Worm (Caenorhabditis elegans): ENCODE results near the gene D2023.1.

Gene D2023.1

ce11 chrV:11845492-11845891, 56.1 kb downstream of the D2023.1 start, which contains the start of gene hmp-1:
hmp-1 (plus strand) TSS chrV:11845871.
- TF ChIP-seq efl-1 (optimal IDR thresholded peaks at IDR 0.05): no peak
- TF ChIP-seq efl-1 (GFP tag; optimal IDR thresholded peaks at IDR 0.05 in 1 of 2): peak in 1 of 2 experiments; percentile 38
- no peak for TF ChIP-seq nhr-85 (tag)

DNA sequence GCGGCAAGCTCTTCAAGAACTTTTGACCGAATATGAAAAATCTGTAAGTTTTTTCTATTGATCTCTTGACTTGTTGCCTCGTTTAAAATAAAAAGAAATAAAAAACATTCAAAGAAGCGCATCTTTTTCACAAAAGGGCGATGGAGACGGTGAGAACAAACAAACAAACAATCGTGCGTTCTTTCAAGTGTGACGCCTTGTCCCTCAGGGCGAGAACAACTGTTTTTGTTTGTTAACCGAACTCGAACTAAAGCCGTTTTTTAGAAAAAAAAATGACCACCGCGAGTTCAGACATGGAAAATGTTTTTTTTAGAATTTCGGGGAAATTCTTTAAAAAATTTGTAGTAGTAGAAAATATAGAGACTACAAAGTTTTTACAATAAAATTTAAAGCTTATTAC, 57.6 kb downstream of the D2023.1 start:
- TF ChIP-seq sox-4 (tag; optimal IDR thresholded peaks at IDR 0.05) (no peak), lin-14 (GFP tag; optimal IDR thresholded peaks at IDR 0.05) (no peak), unc-130 (tag; optimal IDR thresholded peaks at IDR 0.05) (no peak), aly-2 (tag; optimal IDR thresholded peaks at IDR 0.05) (no peak), ztf-4 (tag; optimal IDR thresholded peaks at IDR 0.05) (no peak), alr-1 (tag; optimal IDR thresholded peaks at IDR 0.05; ENCODE audit: borderline replicate concordance) (no peak), nhr-84 (tag; optimal IDR thresholded peaks at IDR 0.05) (no peak), pax-3 (tag; optimal IDR thresholded peaks at IDR 0.05) (no peak), mab-9 (GFP tag; IDR thresholded peaks at IDR 0.05) (no peak), nhr-28 (tag; optimal IDR thresholded peaks at IDR 0.05) (no peak), unc-30 (tag; optimal IDR thresholded peaks at IDR 0.05) (no peak), blmp-1 (tag; optimal IDR thresholded peaks at IDR 0.05) (no peak), nhr-19 (GFP tag; conservative IDR thresholded peaks at IDR 0.05) (no peak), ces-1 (GFP tag; optimal IDR thresholded peaks at IDR 0.05) (no peak), C34B4.2 (tag; optimal IDR thresholded peaks at IDR 0.05) (no peak), lir-3 (tag; optimal IDR thresholded peaks at IDR 0.05; ENCODE audit: poor library complexity) (no peak), dpl-1 (GFP tag; optimal IDR thresholded peaks at IDR 0.05) (no peak)

ce11 chrV:11849408-11849807, 60.1 kb downstream of the D2023.1 start:
- no peak for TF ChIP-seq efl-3 (GFP tag; optimal IDR thresholded peaks at IDR 0.05)
- TF ChIP-seq nhr-20 (tag; optimal IDR thresholded peaks at IDR 0.05): peak; percentile 17
- TF ChIP-seq skn-1 (tag; optimal IDR thresholded peaks at IDR 0.05): no peak
- TF ChIP-seq pag-3 (tag; optimal IDR thresholded peaks at IDR 0.05; ENCODE audit: borderline replicate concordance, insufficient read depth): no peak
- TF ChIP-seq lir-3 (tag; optimal IDR thresholded peaks at IDR 0.05; ENCODE audit: poor library complexity): no peak
- no peak for TF ChIP-seq alr-1 (tag; optimal IDR thresholded peaks at IDR 0.05; ENCODE audit: borderline replicate concordance)
- peak; percentile 72 for TF ChIP-seq elt-2 (tag; optimal IDR thresholded peaks at IDR 0.05)
- TF ChIP-seq grh-1 (GFP tag; IDR thresholded peaks at IDR 0.05): no peak
- peak in 1 of 2 experiments; percentile 53 for TF ChIP-seq lin-35 (GFP tag; optimal IDR thresholded peaks at IDR 0.05)
- no peak for TF ChIP-seq ceh-63 (GFP tag; optimal IDR thresholded peaks at IDR 0.05)

Measured in whole organism, L1 larva.